Fruit fly (Drosophila melanogaster): ENCODE results near the gene Diap1.

Diap1 gene

DNA sequence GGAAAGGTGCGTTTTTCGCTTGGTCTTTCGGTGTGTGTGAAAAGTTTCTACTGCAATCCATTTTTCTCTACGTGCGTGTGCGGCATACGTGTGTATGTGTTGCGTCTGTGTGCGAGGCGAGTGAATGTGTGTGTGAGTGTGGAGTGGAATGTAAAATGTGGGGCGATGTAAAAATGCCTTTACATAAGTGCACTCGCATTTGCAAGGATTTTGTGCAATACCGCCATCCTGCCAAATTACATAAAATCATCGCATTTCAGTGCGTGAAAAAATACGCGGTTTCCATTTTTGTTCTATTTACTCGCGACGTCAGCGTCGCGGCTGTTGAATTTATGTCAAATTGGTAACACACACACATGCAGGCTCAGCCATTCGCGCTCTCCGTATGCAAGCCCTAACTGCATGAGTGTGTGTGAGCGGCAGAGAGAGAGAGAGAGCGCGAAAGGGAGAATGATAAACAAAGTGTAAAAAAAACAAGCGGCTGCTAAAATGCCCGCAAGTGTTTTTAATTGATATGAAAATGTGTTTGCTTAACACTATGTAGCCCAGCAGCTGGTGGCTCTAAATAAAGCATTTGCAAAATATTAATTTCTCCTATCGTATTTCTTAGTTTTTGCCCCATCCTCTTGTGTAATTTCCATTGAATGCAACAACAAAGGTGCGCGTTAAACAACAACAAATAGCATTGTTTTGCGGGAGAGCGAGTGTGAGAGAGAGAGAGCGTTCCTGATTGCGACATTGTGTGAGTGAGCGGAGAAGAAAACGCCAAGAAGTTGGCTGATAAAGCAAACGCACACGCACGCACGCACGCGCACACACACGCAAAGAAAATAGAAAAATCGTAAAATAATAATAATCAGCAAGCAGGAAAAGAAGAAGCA is 1.6 kb upstream of the Diap1 start (continued):
- TF ChIP-seq sqz (GFP tag; optimal IDR thresholded peaks at IDR 0.05) (peak; percentile 91), NfI (GFP tag; optimal IDR thresholded peaks at IDR 0.05) (no peak), pros (GFP tag; optimal IDR thresholded peaks at IDR 0.05) (peak; percentile 89), CG11504 (tag; optimal IDR thresholded peaks at IDR 0.05) (no peak), CG4424 (GFP tag; optimal IDR thresholded peaks at IDR 0.05) (no peak), hbn (GFP tag; IDR thresholded peaks at IDR 0.05; ENCODE audit: partially characterized antibody) (no peak; the same call in 1 of the 2 replicates), Hand (GFP tag; optimal IDR thresholded peaks at IDR 0.05) (peak; percentile 17), psq (GFP tag; optimal IDR thresholded peaks at IDR 0.05) (peak; percentile 18), sima (GFP tag; optimal IDR thresholded peaks at IDR 0.05) (no peak), E2f1 (GFP tag; IDR thresholded peaks at IDR 0.05) (no peak), NFAT (GFP tag; IDR thresholded peaks at IDR 0.05) (no peak), CG11695 (GFP tag; IDR thresholded peaks at IDR 0.05) (no peak), CG4617 (GFP tag; optimal IDR thresholded peaks at IDR 0.05; ENCODE audit: borderline replicate concordance) (peak; percentile 31), CG1832 (GFP tag; optimal IDR thresholded peaks at IDR 0.05) (peak; percentile 53), CG14710 (tag; optimal IDR thresholded peaks at IDR 0.05) (no peak), CG31388 (GFP tag; optimal IDR thresholded peaks at IDR 0.05) (no peak), Six4 (GFP tag; optimal IDR thresholded peaks at IDR 0.05) (no peak), Lpt (GFP tag; optimal IDR thresholded peaks at IDR 0.05) (no peak), Scr (GFP tag; IDR thresholded peaks at IDR 0.05; ENCODE audit: partially characterized antibody) (no peak; the same call in 1 of the 2 replicates), tll (GFP tag; optimal IDR thresholded peaks at IDR 0.05) (peak in 1 of 2 experiments; percentile 83), CG8359 (GFP tag; optimal IDR thresholded peaks at IDR 0.05; ENCODE audit: borderline replicate concordance) (no peak), CG34376 (GFP tag; optimal IDR thresholded peaks at IDR 0.05) (peak; percentile 12), Atf3 (GFP tag; optimal IDR thresholded peaks at IDR 0.05) (no peak), fd96Cb (tag; optimal IDR thresholded peaks at IDR 0.05) (no peak), gro (GFP tag; optimal IDR thresholded peaks at IDR 0.05) (no peak), Opbp (GFP tag; IDR thresholded peaks at IDR 0.05; ENCODE audit: partially characterized antibody) (no peak), zfh1 (GFP tag; IDR thresholded peaks at IDR 0.05) (no peak), ro (GFP tag; IDR thresholded peaks at IDR 0.05) (no peak), eve (GFP tag; optimal IDR thresholded peaks at IDR 0.05) (peak in 1 of 2 experiments; percentile 59), CG6689 (GFP tag; IDR thresholded peaks at IDR 0.05) (no peak), CG12299 (tag; optimal IDR thresholded peaks at IDR 0.05) (peak; percentile 19), dmrt11E (tag; optimal IDR thresholded peaks at IDR 0.05) (no peak), tx (GFP tag; optimal IDR thresholded peaks at IDR 0.05) (no peak), lab (GFP tag; optimal IDR thresholded peaks at IDR 0.05) (peak; percentile 49), CG17829 (tag; optimal IDR thresholded peaks at IDR 0.05) (no peak), nerfin-1 (tag; optimal IDR thresholded peaks at IDR 0.05) (peak; percentile 97), vvl (GFP tag; IDR thresholded peaks at IDR 0.05) (no peak), pan (optimal IDR thresholded peaks at IDR 0.05) (no peak), pan (GFP tag; optimal IDR thresholded peaks at IDR 0.05 in 1 of 2, IDR thresholded peaks at IDR 0.05 in 1 of 2) (peak in 1 of 2 experiments; percentile 59), pb (GFP tag; optimal IDR thresholded peaks at IDR 0.05) (no peak), fd64A (GFP tag; optimal IDR thresholded peaks at IDR 0.05) (no peak), Hmr (GFP tag; optimal IDR thresholded peaks at IDR 0.05) (peak; percentile 48), Chrac-16 (GFP tag; optimal IDR thresholded peaks at IDR 0.05) (no peak), CG30403 (GFP tag; optimal IDR thresholded peaks at IDR 0.05) (no peak), CG9932 (GFP tag; IDR thresholded peaks at IDR 0.05) (no peak), Eip74EF (GFP tag; optimal IDR thresholded peaks at IDR 0.05) (peak; percentile 8 to 89), D (optimal IDR thresholded peaks at IDR 0.05) (peak; percentile 80), D (GFP tag; optimal IDR thresholded peaks at IDR 0.05) (peak; percentile 25)
